Fruit fly (Drosophila melanogaster): Measurements from ENCODE around the gene Cad96Cb.

DNA sequence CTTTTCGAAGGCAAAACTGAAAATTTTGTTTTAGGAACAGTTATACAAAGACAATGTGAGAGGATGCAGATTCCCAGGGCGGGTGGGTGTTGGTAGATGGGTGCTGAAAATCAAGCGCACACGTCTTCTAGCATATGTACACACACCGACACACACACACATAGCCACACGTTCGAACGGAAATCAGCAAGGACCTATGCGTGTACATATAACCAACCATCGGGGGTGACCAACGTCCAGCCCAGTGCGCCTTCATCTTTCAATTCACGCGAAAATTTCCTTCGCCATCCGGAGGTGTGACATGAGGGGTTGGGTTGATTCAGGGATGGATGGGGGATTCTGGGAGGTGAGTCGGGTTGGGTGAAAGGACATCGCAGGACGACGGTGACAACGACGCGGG lies 50.7 kb downstream of the Cad96Cb start:
- TF ChIP-seq lola (GFP tag; optimal IDR thresholded peaks at IDR 0.05) = no peak
- TF ChIP-seq br (GFP tag; optimal IDR thresholded peaks at IDR 0.05) = no peak
- TF ChIP-seq N (GFP tag; optimal IDR thresholded peaks at IDR 0.05) = no peak
- no peak for TF ChIP-seq psq (GFP tag; optimal IDR thresholded peaks at IDR 0.05)
- TF ChIP-seq Jra (GFP tag; optimal IDR thresholded peaks at IDR 0.05) = no peak
- TF ChIP-seq dsf (GFP tag; optimal IDR thresholded peaks at IDR 0.05; ENCODE audit: borderline replicate concordance) = no peak

Measured in whole organism, wandering third instar larva.